Worm (Caenorhabditis elegans) whole organism, early embryonic: ENCODE results near the gene tbc-18.

Experiments used
- B0310.2 ChIP-seq: sonication (generic microtip); optimal IDR thresholded peaks from 2 replicates; lab custom pipeline; 2016; ENCODE audit warnings: mild to moderate bottlenecking, missing genetic modification characterization, missing compliant biosample characterization
- ama-1 ChIP-seq: fragments of 150-350 bp; optimal IDR thresholded peaks from 2 replicates; lab custom pipeline; 2014
- ceh-13 ChIP-seq: fragments of 200-800 bp; sonication (Bioruptor generic); optimal IDR thresholded peaks from 2 replicates; lab custom pipeline; 2018; ENCODE audit warnings: mild to moderate bottlenecking, missing genetic modification characterization, missing compliant biosample characterization
- ceh-36 ChIP-seq: sonication (generic microtip); optimal IDR thresholded peaks from 2 replicates; lab custom pipeline; 2016; ENCODE audit warnings: missing genetic modification characterization, inconsistent platforms, missing compliant biosample characterization
- ets-7 ChIP-seq: sonication (generic microtip); optimal IDR thresholded peaks from 2 replicates; lab custom pipeline; 2016; ENCODE audit warnings: missing genotype, missing genetic modification characterization, missing compliant biosample characterization
- flt-1 ChIP-seq: fragments of 200-800 bp; sonication (Bioruptor generic); IDR thresholded peaks from 2 replicates; pipeline ENCODE4 v1.3.6; 2022; ENCODE audit warnings: missing genetic modification characterization, missing compliant biosample characterization
- hmbx-1 ChIP-seq: sonication (generic microtip); optimal IDR thresholded peaks from 2 replicates; lab custom pipeline; 2016; ENCODE audit warnings: mild to moderate bottlenecking, missing genetic modification characterization, missing compliant biosample characterization
- hnd-1 ChIP-seq: sonication (generic microtip); optimal IDR thresholded peaks from 2 replicates; lab custom pipeline; 2016; ENCODE audit warnings: missing genetic modification characterization, missing compliant biosample characterization
- scrt-1 ChIP-seq: fragments of 200-800 bp; sonication (Bioruptor generic); IDR thresholded peaks from 2 replicates; pipeline ENCODE4 v1.3.6; 2022; ENCODE audit warnings: missing genetic modification characterization, missing compliant biosample characterization
- sea-1 ChIP-seq: fragments of 200-800 bp; sonication (Bioruptor generic); conservative IDR thresholded peaks from 2 replicates; pipeline ENCODE4 v1.3.6; 2022; ENCODE audit warnings: missing genetic modification characterization, missing compliant biosample characterization
- tbx-11 ChIP-seq: fragments of 200-800 bp; sonication (Bioruptor generic); IDR thresholded peaks from 2 replicates; pipeline ENCODE4 v1.3.6; 2022; ENCODE audit warnings: missing genetic modification characterization, missing compliant biosample characterization
- tbx-37 ChIP-seq: fragments of 200-800 bp; sonication (Bioruptor generic); conservative IDR thresholded peaks from 2 replicates; pipeline ENCODE4 v1.3.6; 2022; ENCODE audit warnings: missing genetic modification reagents, missing genetic modification characterization, missing compliant biosample characterization

DNA sequence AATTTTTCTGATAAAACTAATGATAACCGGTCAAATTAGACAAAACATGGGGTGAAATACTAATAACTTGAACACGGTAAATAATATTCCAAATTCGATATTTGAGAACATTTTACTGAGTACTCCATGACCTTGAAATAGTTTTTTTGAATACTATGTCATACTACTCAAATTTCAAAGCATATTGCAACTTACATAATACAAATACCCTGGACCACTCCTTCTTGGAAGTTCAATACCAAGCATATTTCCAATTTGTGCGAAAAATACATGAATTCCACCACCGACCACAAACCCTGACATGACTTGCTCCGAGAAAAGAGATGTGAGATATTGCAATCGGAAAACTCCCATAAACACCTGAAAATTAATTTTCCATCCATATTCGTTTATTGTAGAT, 28.5 kb downstream of the tbc-18 start:
- TF ChIP-seq flt-1 = no peak
- no peak for TF ChIP-seq scrt-1
- no peak for TF ChIP-seq tbx-11
- no peak for TF ChIP-seq ama-1 (lab: Kevin White, UChicago)
- TF ChIP-seq tbx-37 (GFP tag; lab: Robert Waterston, UW) = no peak
- no peak for TF ChIP-seq ets-7 (tag; lab: Kevin White, UChicago)
- no peak for TF ChIP-seq hmbx-1 (tag; lab: Kevin White, UChicago)
- no peak for TF ChIP-seq ceh-36 (tag; lab: Kevin White, UChicago)
- no peak for TF ChIP-seq ceh-13
- no peak for TF ChIP-seq B0310.2 (tag; lab: Kevin White, UChicago)
- TF ChIP-seq hnd-1 (tag; lab: Kevin White, UChicago) = no peak
- TF ChIP-seq sea-1 = no peak
